Worm (Caenorhabditis elegans) whole organism, midembryonic: ENCODE measurements around the gene B0244.17.

Experiments used
- T22C8.4 ChIP-seq: fragments of 200-800 bp; sonication (Bioruptor generic); IDR thresholded peaks from 2 replicates; pipeline ENCODE4 v1.3.6; 2022; ENCODE audit warnings: missing genetic modification characterization, missing compliant biosample characterization
- ztf-29 ChIP-seq: fragments of 200-800 bp; sonication (Bioruptor generic); IDR thresholded peaks from 2 replicates; pipeline ENCODE4 v1.3.6; 2022; ENCODE audit warnings: missing genetic modification reagents, missing genetic modification characterization, missing compliant biosample characterization

DNA sequence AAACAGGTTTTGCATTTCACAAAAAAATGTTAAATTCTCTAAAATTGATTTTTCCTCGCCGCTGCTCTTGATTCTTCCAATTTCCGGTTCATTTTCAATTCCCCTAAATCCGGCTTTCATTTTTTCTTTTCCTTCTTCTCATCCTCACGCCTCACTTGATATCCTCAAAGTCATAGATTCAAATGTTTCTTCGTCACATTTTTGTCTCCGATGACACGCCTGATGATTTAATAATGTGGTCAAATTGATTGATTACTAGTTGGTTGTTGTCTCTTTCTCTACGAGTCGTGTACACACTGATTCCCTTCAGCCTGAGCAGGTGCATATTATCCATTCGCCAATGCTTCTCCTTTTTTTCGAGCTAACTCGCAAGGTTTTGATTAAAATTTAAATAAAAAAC, 11.5 kb upstream of the B0244.17 start:
- TF ChIP-seq T22C8.4 (GFP tag; lab: Robert Waterston, UW) (no peak), ztf-29 (GFP tag; lab: Robert Waterston, UW) (no peak)
